Fruit fly (Drosophila melanogaster) whole organism: ENCODE measurements around the gene CG34180.

Experiments used
- CG8478 ChIP-seq: fragments of >200 bp; optimal IDR thresholded peaks from 2 replicates; lab custom pipeline; 2018; ENCODE audit warnings: inconsistent platforms
- pan ChIP-seq: fragments of >200 bp; optimal IDR thresholded peaks from 2 replicates; lab custom pipeline; 2017
- usp ChIP-seq: fragments of >200 bp; optimal IDR thresholded peaks from 2 replicates; lab custom pipeline; 2017; ENCODE audit warnings: missing biosample characterization, missing genetic modification characterization, mixed read lengths

DNA sequence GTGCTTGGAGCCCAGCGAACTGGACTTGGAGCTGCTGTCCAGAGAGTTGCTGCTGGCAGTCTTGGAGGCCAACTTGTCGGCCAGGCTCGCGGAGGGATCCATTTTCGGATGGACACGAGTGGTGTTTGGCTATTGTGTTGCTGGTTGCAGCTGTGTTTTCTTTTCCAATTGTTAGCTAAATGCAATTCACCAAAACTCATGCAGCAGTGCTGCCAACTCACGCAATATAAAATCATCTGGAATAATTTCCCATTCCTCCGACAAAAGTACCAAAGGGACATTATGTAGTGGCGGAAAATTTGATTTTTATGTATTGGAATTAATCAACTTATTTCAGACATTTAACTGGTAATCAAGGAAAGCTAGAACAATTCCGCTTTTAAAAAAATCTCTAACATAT lies 23.6 kb upstream of the CG34180 start, which contains the start of gene mtm:
- no peak for TF ChIP-seq pan (lab: Kevin White, UChicago)
- TF ChIP-seq CG8478 = no peak
- TF ChIP-seq usp (GFP tag; lab: Kevin White, UChicago) = no peak
